Worm (Caenorhabditis elegans) whole organism, L2 larva: ENCODE results near the gene srr-4.
A peak's percentile ranks its signal among the peaks of the same experiment; 100 is the strongest.

Experiments
- egl-27 ChIP-seq: sonication (generic microtip); optimal IDR thresholded peaks from 3 replicates; lab custom pipeline; 2017; ENCODE audit warnings: missing biosample characterization, missing genetic modification reagents, missing genetic modification characterization
- elt-1 ChIP-seq: fragments of 150-350 bp; optimal IDR thresholded peaks from 2 replicates; lab custom pipeline; 2014; ENCODE audit warnings: missing biosample characterization, missing genetic modification characterization
- nhr-11 ChIP-seq: fragments of 150-350 bp; optimal IDR thresholded peaks from 2 replicates; lab custom pipeline; 2014; ENCODE audit warnings: missing biosample characterization, missing genetic modification characterization
- nhr-237 ChIP-seq: fragments of 150-350 bp; optimal IDR thresholded peaks from 2 replicates; lab custom pipeline; 2014; ENCODE audit warnings: missing biosample characterization, missing genetic modification characterization
- nhr-25 ChIP-seq: fragments of 150-350 bp; sonication (generic microtip); optimal IDR thresholded peaks from 3 replicates; lab custom pipeline; 2014; ENCODE audit warnings: missing biosample characterization, missing genetic modification characterization
- nhr-77 ChIP-seq: fragments of 150-350 bp; optimal IDR thresholded peaks from 2 replicates; lab custom pipeline; 2014; ENCODE audit warnings: missing biosample characterization, missing genetic modification characterization
- sma-3 ChIP-seq: sonication (generic microtip); optimal IDR thresholded peaks from 2 replicates; lab custom pipeline; 2016; ENCODE audit warnings: missing genetic modification reagents, missing genetic modification characterization, missing compliant biosample characterization
- snpc-4 ChIP-seq: fragments of 150-350 bp; optimal IDR thresholded peaks from 2 replicates; lab custom pipeline; 2014; ENCODE audit warnings: missing biosample characterization, missing genetic modification characterization
- unc-39 ChIP-seq: fragments of 150-350 bp; optimal IDR thresholded peaks from 2 replicates; lab custom pipeline; 2014; ENCODE audit warnings: missing biosample characterization, missing genetic modification characterization
- unc-62 ChIP-seq: fragments of 150-350 bp; optimal IDR thresholded peaks from 2 replicates; lab custom pipeline; 2014; ENCODE audit warnings: missing biosample characterization, missing genetic modification reagents, missing genetic modification characterization
- ztf-11 ChIP-seq: sonication (generic microtip); optimal IDR thresholded peaks from 2 replicates; lab custom pipeline; 2017; ENCODE audit warnings: missing biosample characterization, missing genetic modification characterization

DNA sequence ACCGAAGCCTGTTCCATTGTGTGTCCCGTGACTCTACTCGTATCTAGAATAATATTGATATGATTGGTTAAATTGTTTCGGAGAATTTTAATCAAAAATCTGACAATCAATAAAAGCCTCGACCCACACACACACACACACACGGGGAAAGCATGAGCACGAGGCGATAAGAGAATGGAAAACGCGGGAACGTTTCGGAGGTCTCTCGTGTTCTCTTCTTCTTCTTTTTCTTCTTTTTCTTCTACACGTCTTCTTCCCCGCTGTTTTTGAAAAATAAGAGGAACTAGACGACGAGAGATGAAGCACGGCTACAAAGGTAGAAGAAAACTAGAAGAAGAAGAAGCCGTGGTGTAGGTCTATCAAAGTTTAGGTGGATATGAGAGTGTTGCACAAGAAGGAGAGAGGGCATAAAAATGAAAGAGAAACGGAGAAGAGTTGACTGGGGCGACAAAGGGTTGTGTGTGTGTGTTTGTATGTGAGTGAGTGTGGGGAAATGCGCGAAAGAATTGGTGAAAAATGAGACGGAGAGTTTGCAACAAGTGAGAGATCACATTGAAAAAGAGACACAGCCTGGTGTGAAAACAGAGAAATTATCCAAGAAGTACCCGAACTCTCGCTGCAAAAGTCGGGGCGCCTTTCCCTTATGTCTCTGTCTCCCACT, 45.9 kb downstream of the srr-4 start, which contains the start of gene mlk-1:
- no peak for TF ChIP-seq nhr-11 (tag; lab: Kevin White, UChicago)
- no peak for TF ChIP-seq nhr-77
- no peak for TF ChIP-seq snpc-4
- TF ChIP-seq egl-27 (tag; lab: Kevin White, UChicago): no peak
- no peak for TF ChIP-seq sma-3 (GFP tag; lab: Kevin White, UChicago)
- TF ChIP-seq ztf-11 (tag; lab: Kevin White, UChicago): no peak
- no peak for TF ChIP-seq elt-1 (tag; lab: Kevin White, UChicago)
- TF ChIP-seq nhr-25: peak; percentile 70
- no peak for TF ChIP-seq unc-62 (GFP tag; lab: Kevin White, UChicago)
- TF ChIP-seq unc-39 (tag; lab: Kevin White, UChicago): no peak
- TF ChIP-seq nhr-237 (tag; lab: Kevin White, UChicago): no peak
